Fruit fly (Drosophila melanogaster) whole organism, prepupa: Measurements from ENCODE around the gene CG15386.

ENCODE experiments used
- Blimp-1 ChIP-seq: fragments of 200-800 bp; sonication (Bioruptor generic); optimal IDR thresholded peaks from 3 replicates; lab custom pipeline; 2017; ENCODE audit warnings: missing biosample characterization, missing genetic modification characterization, mild to moderate bottlenecking, moderate library complexity, missing genetic modification reagents
- CG10631 ChIP-seq: fragments of 200-800 bp; sonication (Bioruptor generic); optimal IDR thresholded peaks from 2 replicates; lab custom pipeline; 2016; ENCODE audit warnings: missing biosample characterization, missing genetic modification characterization
- CG10669 ChIP-seq: fragments of 200-800 bp; sonication (Bioruptor generic); optimal IDR thresholded peaks from 3 replicates; lab custom pipeline; 2018; ENCODE audit warnings: missing biosample characterization, mild to moderate bottlenecking, missing genetic modification characterization, moderate library complexity
- CG11294 ChIP-seq: fragments of 200-800 bp; sonication (Bioruptor generic); IDR thresholded peaks from 2 replicates; pipeline ENCODE4 v1.3.6; 2022; ENCODE audit warnings: missing biosample characterization, missing genetic modification characterization
- CG11762 ChIP-seq: fragments of 200-800 bp; sonication (Bioruptor generic); optimal IDR thresholded peaks from 3 replicates; lab custom pipeline; 2016; ENCODE audit warnings: missing biosample characterization, missing genetic modification characterization; ENCODE audit not compliant: insufficient read depth
- CG11902 ChIP-seq: fragments of 200-800 bp; sonication (Bioruptor generic); optimal IDR thresholded peaks from 3 replicates; lab custom pipeline; 2016; ENCODE audit warnings: missing biosample characterization, missing genetic modification characterization
- CG16779 ChIP-seq: fragments of 200-800 bp; sonication (Bioruptor generic); optimal IDR thresholded peaks from 3 replicates; lab custom pipeline; 2017; ENCODE audit warnings: missing biosample characterization, mild to moderate bottlenecking, missing genetic modification characterization
- CG3032 ChIP-seq: fragments of 200-800 bp; optimal IDR thresholded peaks from 2 replicates; lab custom pipeline; 2019; ENCODE audit warnings: missing biosample characterization, mild to moderate bottlenecking, missing genetic modification characterization, moderate library complexity
- CG31627 ChIP-seq: fragments of 200-800 bp; sonication (Bioruptor generic); optimal IDR thresholded peaks from 3 replicates; lab custom pipeline; 2016; ENCODE audit warnings: missing biosample characterization, missing genetic modification characterization
- CG32006 ChIP-seq: fragments of 200-800 bp; sonication (Bioruptor generic); optimal IDR thresholded peaks from 3 replicates; lab custom pipeline; 2017; ENCODE audit warnings: missing biosample characterization, mild to moderate bottlenecking, missing genetic modification characterization
- CG3919 ChIP-seq: fragments of 200-800 bp; sonication (Bioruptor generic); optimal IDR thresholded peaks from 3 replicates; lab custom pipeline; 2016; ENCODE audit warnings: missing biosample characterization, missing genetic modification characterization
- CG4318 ChIP-seq: fragments of 200-800 bp; sonication (Bioruptor generic); optimal IDR thresholded peaks from 3 replicates; lab custom pipeline; 2017; ENCODE audit warnings: missing biosample characterization, mild to moderate bottlenecking, missing genetic modification characterization
- CG6163 ChIP-seq: fragments of 200-800 bp; sonication (Bioruptor generic); IDR thresholded peaks from 3 replicates; pipeline ENCODE4 v1.3.6; 2022; ENCODE audit warnings: missing biosample characterization, missing genetic modification characterization
- CG6276 ChIP-seq: fragments of 200-800 bp; sonication (Bioruptor generic); optimal IDR thresholded peaks from 2 replicates; lab custom pipeline; 2017; ENCODE audit warnings: missing biosample characterization, mild to moderate bottlenecking, missing genetic modification characterization
- CG6854 ChIP-seq: fragments of 200-800 bp; sonication (Bioruptor generic); optimal IDR thresholded peaks from 2 replicates; lab custom pipeline; 2017; ENCODE audit warnings: missing biosample characterization, mild to moderate bottlenecking, missing genetic modification characterization
- CG7368 ChIP-seq: fragments of 200-800 bp; sonication (Bioruptor generic); optimal IDR thresholded peaks from 3 replicates; lab custom pipeline; 2016; ENCODE audit warnings: missing biosample characterization, missing genetic modification characterization
- CG8319 ChIP-seq: fragments of 200-800 bp; sonication (Bioruptor generic); optimal IDR thresholded peaks from 3 replicates; lab custom pipeline; 2016; ENCODE audit warnings: missing biosample characterization, missing genetic modification characterization
- Eip75B ChIP-seq: fragments of 200-800 bp; sonication (Bioruptor generic); optimal IDR thresholded peaks from 3 replicates; lab custom pipeline; 2016; ENCODE audit warnings: missing biosample characterization, missing genetic modification characterization
- Eip78C ChIP-seq: fragments of 200-800 bp; sonication (Bioruptor generic); peaks from one replicate; lab custom pipeline; 2016; ENCODE audit warnings: missing biosample characterization, missing genetic modification characterization
- Eip93F ChIP-seq: fragments of 200-800 bp; sonication (Bioruptor generic); optimal IDR thresholded peaks from 2 replicates; lab custom pipeline; 2016; ENCODE audit warnings: missing biosample characterization, mild to moderate bottlenecking, missing genetic modification characterization
- Ets21C ChIP-seq: fragments of 200-800 bp; sonication (Bioruptor generic); optimal IDR thresholded peaks from 3 replicates; lab custom pipeline; 2016; ENCODE audit warnings: missing biosample characterization, missing genetic modification characterization
- Ets96B ChIP-seq: fragments of 200-800 bp; optimal IDR thresholded peaks from 2 replicates; lab custom pipeline; 2019; ENCODE audit warnings: missing biosample characterization, mild to moderate bottlenecking, missing genetic modification characterization, moderate library complexity
- Gug ChIP-seq: fragments of 200-800 bp; sonication (Bioruptor generic); IDR thresholded peaks from 2 replicates; pipeline ENCODE4 v1.3.6; 2022; ENCODE audit warnings: missing biosample characterization, missing genetic modification characterization
- Hr38 ChIP-seq: sonication (Bioruptor generic); optimal IDR thresholded peaks from 2 replicates; lab custom pipeline; 2016; ENCODE audit warnings: missing biosample characterization, missing genetic modification characterization
- Hr4 ChIP-seq: fragments of 200-800 bp; sonication (Bioruptor generic); optimal IDR thresholded peaks from 3 replicates; lab custom pipeline; 2016; ENCODE audit warnings: missing biosample characterization, missing genetic modification characterization
- Lpt ChIP-seq: fragments of 200-800 bp; sonication (Bioruptor generic); optimal IDR thresholded peaks from 3 replicates; lab custom pipeline; 2016; ENCODE audit warnings: missing biosample characterization, missing genetic modification characterization
- Sox102F ChIP-seq: fragments of 200-800 bp; sonication (Bioruptor generic); optimal IDR thresholded peaks from 2 replicates; lab custom pipeline; 2016; ENCODE audit warnings: missing biosample characterization, mild to moderate bottlenecking, missing genetic modification characterization
- Sox14 ChIP-seq: fragments of 200-800 bp; sonication (Bioruptor generic); optimal IDR thresholded peaks from 3 replicates; lab custom pipeline; 2016; ENCODE audit warnings: missing biosample characterization, missing genetic modification characterization
- acj6 ChIP-seq: fragments of 200-800 bp; sonication (Bioruptor generic); optimal IDR thresholded peaks from 3 replicates; lab custom pipeline; 2016; ENCODE audit warnings: missing biosample characterization, missing genetic modification characterization
- dac ChIP-seq: fragments of 200-800 bp; sonication (Bioruptor generic); optimal IDR thresholded peaks from 2 replicates; lab custom pipeline; 2017; ENCODE audit warnings: missing biosample characterization, mild to moderate bottlenecking, missing genetic modification characterization
- dsx ChIP-seq: fragments of 200-800 bp; optimal IDR thresholded peaks from 3 replicates; lab custom pipeline; 2019; ENCODE audit warnings: missing biosample characterization, mild to moderate bottlenecking, missing genetic modification characterization, moderate library complexity; ENCODE audit not compliant: poor library complexity, severe bottlenecking
- eg ChIP-seq: fragments of 200-800 bp; sonication (Bioruptor generic); IDR thresholded peaks from 3 replicates; pipeline ENCODE4 v1.3.6; 2022; ENCODE audit warnings: missing biosample characterization, missing genetic modification characterization
- esn ChIP-seq: fragments of 200-800 bp; sonication (Bioruptor generic); optimal IDR thresholded peaks from 2 replicates; lab custom pipeline; 2016; ENCODE audit warnings: missing biosample characterization, mild to moderate bottlenecking, missing genetic modification characterization, moderate library complexity
- fd59A ChIP-seq: fragments of 200-800 bp; sonication (Bioruptor generic); optimal IDR thresholded peaks from 2 replicates; lab custom pipeline; 2017; ENCODE audit warnings: missing biosample characterization, mild to moderate bottlenecking, missing genetic modification characterization, missing genetic modification reagents
- fd85E ChIP-seq: fragments of 200-800 bp; sonication (Bioruptor generic); optimal IDR thresholded peaks from 3 replicates; lab custom pipeline; 2016; ENCODE audit warnings: missing biosample characterization, missing genetic modification characterization
- fkh ChIP-seq: fragments of 200-800 bp; sonication (Bioruptor generic); optimal IDR thresholded peaks from 3 replicates; lab custom pipeline; 2017; ENCODE audit warnings: missing biosample characterization, mild to moderate bottlenecking, missing genetic modification characterization, moderate library complexity
- lz ChIP-seq: fragments of 200-800 bp; sonication (Bioruptor generic); optimal IDR thresholded peaks from 3 replicates; lab custom pipeline; 2016; ENCODE audit warnings: missing biosample characterization, missing genetic modification characterization
- salr ChIP-seq, 2 experiments: fragments of 200-800 bp; sonication (Bioruptor generic); optimal IDR thresholded peaks; 3 replicates each; lab custom pipeline; 2016 to 2018; ENCODE audit warnings: missing biosample characterization in 2 of 2, missing genetic modification characterization in 2 of 2, mild to moderate bottlenecking in 1 of 2
- spab ChIP-seq: fragments of 200-800 bp; sonication (Bioruptor generic); optimal IDR thresholded peaks from 2 replicates; lab custom pipeline; 2017; ENCODE audit warnings: missing biosample characterization, mild to moderate bottlenecking, missing genetic modification characterization, missing genetic modification reagents
- ss ChIP-seq, 2 experiments: fragments of 200-800 bp; sonication (Bioruptor generic); optimal IDR thresholded peaks; 2 replicates in 1 of 2; 3 replicates in 1 of 2; lab custom pipeline; 2017 to 2018; ENCODE audit warnings: mild to moderate bottlenecking in 2 of 2, missing biosample characterization in 2 of 2, missing genetic modification characterization in 2 of 2, moderate library complexity in 1 of 2
- svp ChIP-seq: fragments of 200-800 bp; sonication (Bioruptor generic); peaks from one replicate; lab custom pipeline; 2016; ENCODE audit warnings: missing biosample characterization, missing genetic modification characterization
- topi ChIP-seq: fragments of 200-800 bp; sonication (Bioruptor generic); optimal IDR thresholded peaks from 3 replicates; lab custom pipeline; 2016; ENCODE audit warnings: missing biosample characterization, missing genetic modification characterization
- vri ChIP-seq: fragments of 200-800 bp; sonication (Bioruptor generic); optimal IDR thresholded peaks from 3 replicates; lab custom pipeline; 2016; ENCODE audit warnings: missing biosample characterization, mild to moderate bottlenecking, missing genetic modification characterization

CG15386 gene

dm6 chr2L:2171366-2172078 lies 45.5 kb downstream of the CG15386 start:
- TF ChIP-seq CG6854 (GFP tag; lab: Kevin White, UChicago) (peak; percentile 26), fkh (peak; percentile 68), vri (peak; percentile 58), CG8319 (no peak), dac (GFP tag; lab: Kevin White, UChicago) (no peak), Eip78C (GFP tag; lab: Kevin White, UChicago) (peak; percentile 28)
- TF ChIP-seq, all 60 proteins: peak for 4

dm6 chr2L:2168894-2169456 lies 48.1 kb downstream of the CG15386 start:
- peak in 1 of 2 experiments; percentile 32 for TF ChIP-seq ss (GFP tag; optimal IDR thresholded peaks at IDR 0.05; lab: Kevin White, UChicago)
- TF ChIP-seq CG6276 (GFP tag; lab: Kevin White, UChicago), result no peak
- TF ChIP-seq CG6163 (GFP tag; lab: Robert Waterston, UW), result 0 out of 3 replicates have a peak, but pooled peaks have one; percentile 5
- TF ChIP-seq Eip78C (GFP tag; lab: Kevin White, UChicago), result peak; percentile 29
- peak; percentile 43 for TF ChIP-seq svp (GFP tag; lab: Kevin White, UChicago)
- no peak for TF ChIP-seq CG6854 (GFP tag; lab: Kevin White, UChicago)
- TF ChIP-seq Lpt, result peak; percentile 4
- TF ChIP-seq, all 60 proteins: peak for 5

dm6 chr2L:2168184-2168893 lies 48.7 kb downstream of the CG15386 start:
- TF ChIP-seq Sox102F (GFP tag; lab: Kevin White, UChicago) (no peak), Blimp-1 (GFP tag; lab: Kevin White, UChicago) (no peak), Eip93F (GFP tag; lab: Kevin White, UChicago) (no peak), topi (no peak), acj6 (GFP tag; lab: Kevin White, UChicago) (peak; percentile 60), CG31627 (no peak), lz (peak; percentile 4), fd85E (no peak), CG11762 (GFP tag; lab: Kevin White, UChicago) (peak; percentile 30), spab (GFP tag; lab: Kevin White, UChicago) (peak; percentile 59), Gug (GFP tag; lab: Robert Waterston, UW) (peak; percentile 79), Eip78C (GFP tag; lab: Kevin White, UChicago) (peak; percentile 83), Ets21C (GFP tag; lab: Kevin White, UChicago) (no peak), fkh (peak; percentile 93), CG3032 (peak; percentile 66), CG16779 (tag; lab: Kevin White, UChicago) (no peak), CG3919 (GFP tag; lab: Kevin White, UChicago) (peak; percentile 81), dac (GFP tag; lab: Kevin White, UChicago) (no peak), salr (GFP tag; optimal IDR thresholded peaks at IDR 0.05; lab: Kevin White, UChicago) (peak; percentile 29 to 77), eg (GFP tag; lab: Robert Waterston, UW) (peak; percentile 81), CG7368 (GFP tag; lab: Kevin White, UChicago) (peak; percentile 49), fd59A (GFP tag; lab: Kevin White, UChicago) (peak; percentile 66), Eip75B (GFP tag; lab: Kevin White, UChicago) (peak; percentile 60), CG6276 (GFP tag; lab: Kevin White, UChicago) (peak; percentile 83), Ets96B (tag; lab: Kevin White, UChicago) (peak; percentile 75), Hr38 (no peak), esn (GFP tag; lab: Kevin White, UChicago) (no peak), CG11902 (GFP tag; lab: Kevin White, UChicago) (no peak), CG11294 (GFP tag; lab: Robert Waterston, UW) (peak; percentile 70), CG10631 (GFP tag; lab: Kevin White, UChicago) (peak; percentile 80), dsx (GFP tag; lab: Kevin White, UChicago) (peak; percentile 43), CG10669 (peak; percentile 64), Sox14 (GFP tag; lab: Kevin White, UChicago) (peak; percentile 61), CG32006 (GFP tag; lab: Kevin White, UChicago) (peak; percentile 88), CG6163 (GFP tag; lab: Robert Waterston, UW) (peak; percentile 90), Hr4 (GFP tag; lab: Kevin White, UChicago) (peak; percentile 63), CG4318 (peak; percentile 79)
